Worm (Caenorhabditis elegans) whole organism, L2 larva: ENCODE measurements around the gene ubc-8.

Experiments
- C34F6.9 ChIP-seq: fragments of 150-350 bp; optimal IDR thresholded peaks from 2 replicates; lab custom pipeline; 2014; ENCODE audit warnings: missing biosample characterization, missing genetic modification characterization
- F13H6.1 ChIP-seq: sonication (generic microtip); optimal IDR thresholded peaks from 2 replicates; lab custom pipeline; 2016; ENCODE audit warnings: missing genetic modification characterization, missing compliant biosample characterization
- R02D3.7 ChIP-seq: fragments of 150-350 bp; optimal IDR thresholded peaks from 2 replicates; lab custom pipeline; 2014; ENCODE audit warnings: missing biosample characterization, missing genetic modification characterization
- ZK546.5 ChIP-seq: sonication (generic microtip); optimal IDR thresholded peaks from 2 replicates; lab custom pipeline; 2017; ENCODE audit warnings: missing biosample characterization, missing genetic modification characterization
- alr-1 ChIP-seq: fragments of 150-350 bp; optimal IDR thresholded peaks from 2 replicates; lab custom pipeline; 2014; ENCODE audit warnings: missing biosample characterization, missing genetic modification characterization
- aly-2 ChIP-seq: fragments of 150-350 bp; optimal IDR thresholded peaks from 2 replicates; lab custom pipeline; 2014; ENCODE audit warnings: missing biosample characterization, missing genetic modification characterization
- ama-1 ChIP-seq: fragments of 150-350 bp; optimal IDR thresholded peaks from 2 replicates; lab custom pipeline; 2018; ENCODE audit warnings: inconsistent platforms
- blmp-1 ChIP-seq: sonication (generic microtip); optimal IDR thresholded peaks from 2 replicates; lab custom pipeline; 2017; ENCODE audit warnings: missing genetic modification characterization, mild to moderate bottlenecking, missing compliant biosample characterization, antibody characterized with exemption, moderate library complexity; ENCODE audit not compliant: insufficient read depth
- ceh-16 ChIP-seq: fragments of 150-350 bp; optimal IDR thresholded peaks from 2 replicates; lab custom pipeline; 2014; ENCODE audit warnings: missing biosample characterization, missing genetic modification characterization
- ceh-82 ChIP-seq: fragments of 150-350 bp; optimal IDR thresholded peaks from 2 replicates; lab custom pipeline; 2014; ENCODE audit warnings: missing biosample characterization, missing genetic modification characterization
- crh-2 ChIP-seq: sonication (generic microtip); optimal IDR thresholded peaks from 2 replicates; lab custom pipeline; 2017; ENCODE audit warnings: missing biosample characterization, missing genetic modification characterization
- dmd-4 ChIP-seq: sonication (generic microtip); optimal IDR thresholded peaks from 2 replicates; lab custom pipeline; 2017; ENCODE audit warnings: missing biosample characterization, missing genetic modification characterization
- egl-27 ChIP-seq: sonication (generic microtip); optimal IDR thresholded peaks from 3 replicates; lab custom pipeline; 2017; ENCODE audit warnings: missing biosample characterization, missing genetic modification reagents, missing genetic modification characterization
- elt-1 ChIP-seq: fragments of 150-350 bp; optimal IDR thresholded peaks from 2 replicates; lab custom pipeline; 2014; ENCODE audit warnings: missing biosample characterization, missing genetic modification characterization
- elt-3 ChIP-seq: sonication (generic microtip); optimal IDR thresholded peaks from 2 replicates; lab custom pipeline; 2017; ENCODE audit warnings: missing biosample characterization, missing genetic modification characterization
- fos-1 ChIP-seq: fragments of 150-350 bp; optimal IDR thresholded peaks from 2 replicates; lab custom pipeline; 2014; ENCODE audit warnings: missing biosample characterization, missing genetic modification characterization
- gmeb-1 ChIP-seq: fragments of 150-350 bp; optimal IDR thresholded peaks from 2 replicates; lab custom pipeline; 2014; ENCODE audit warnings: missing biosample characterization, missing genetic modification characterization
- lin-13 ChIP-seq: fragments of 150-350 bp; optimal IDR thresholded peaks from 2 replicates; lab custom pipeline; 2014; ENCODE audit warnings: missing biosample characterization, missing genetic modification reagents, missing genetic modification characterization
- lin-39 ChIP-seq: fragments of 150-350 bp; optimal IDR thresholded peaks from 2 replicates; lab custom pipeline; 2014; ENCODE audit warnings: missing biosample characterization, missing genetic modification reagents, missing genetic modification characterization
- lsy-2 ChIP-seq, 2 experiments: fragments of 150-350 bp in 1 of 2; sonication (generic microtip) in 1 of 2; optimal IDR thresholded peaks; 2 replicates each; lab custom pipeline; 2014 to 2017; ENCODE audit warnings: missing biosample characterization in 2 of 2, missing genetic modification characterization in 2 of 2
- mbf-1 ChIP-seq: sonication (generic microtip); optimal IDR thresholded peaks from 2 replicates; lab custom pipeline; 2017; ENCODE audit warnings: missing biosample characterization, missing genetic modification characterization
- mdl-1 ChIP-seq, 2 experiments: fragments of 150-350 bp in 1 of 2; sonication (generic microtip) in 1 of 2; optimal IDR thresholded peaks; 2 replicates each; lab custom pipeline; 2017; ENCODE audit warnings: missing biosample characterization in 2 of 2, missing genetic modification characterization in 2 of 2
- nhr-11 ChIP-seq: fragments of 150-350 bp; optimal IDR thresholded peaks from 2 replicates; lab custom pipeline; 2014; ENCODE audit warnings: missing biosample characterization, missing genetic modification characterization
- nhr-12 ChIP-seq: fragments of 150-350 bp; optimal IDR thresholded peaks from 2 replicates; lab custom pipeline; 2014; ENCODE audit warnings: missing biosample characterization, missing genetic modification characterization
- nhr-129 ChIP-seq: fragments of 150-350 bp; optimal IDR thresholded peaks from 2 replicates; lab custom pipeline; 2014; ENCODE audit warnings: missing biosample characterization, missing genetic modification characterization
- nhr-21 ChIP-seq: fragments of 150-350 bp; optimal IDR thresholded peaks from 2 replicates; lab custom pipeline; 2014; ENCODE audit warnings: missing biosample characterization, missing genetic modification characterization
- nhr-23 ChIP-seq: fragments of 150-350 bp; optimal IDR thresholded peaks from 2 replicates; lab custom pipeline; 2014; ENCODE audit warnings: missing biosample characterization, missing genetic modification reagents, missing genetic modification characterization
- nhr-237 ChIP-seq: fragments of 150-350 bp; optimal IDR thresholded peaks from 2 replicates; lab custom pipeline; 2014; ENCODE audit warnings: missing biosample characterization, missing genetic modification characterization
- nhr-25 ChIP-seq: fragments of 150-350 bp; sonication (generic microtip); optimal IDR thresholded peaks from 3 replicates; lab custom pipeline; 2014; ENCODE audit warnings: missing biosample characterization, missing genetic modification characterization
- nhr-6 ChIP-seq: fragments of 150-350 bp; optimal IDR thresholded peaks from 2 replicates; lab custom pipeline; 2014; ENCODE audit warnings: missing biosample characterization, missing genetic modification characterization
- nhr-77 ChIP-seq: fragments of 150-350 bp; optimal IDR thresholded peaks from 2 replicates; lab custom pipeline; 2014; ENCODE audit warnings: missing biosample characterization, missing genetic modification characterization
- sem-4 ChIP-seq: fragments of 150-350 bp; optimal IDR thresholded peaks from 2 replicates; lab custom pipeline; 2014; ENCODE audit warnings: missing biosample characterization, missing genetic modification reagents, missing genetic modification characterization
- skn-1 ChIP-seq: sonication (generic microtip); optimal IDR thresholded peaks from 2 replicates; lab custom pipeline; 2017; ENCODE audit warnings: missing biosample characterization, missing genetic modification characterization
- sma-3 ChIP-seq: sonication (generic microtip); optimal IDR thresholded peaks from 2 replicates; lab custom pipeline; 2016; ENCODE audit warnings: missing genetic modification reagents, missing genetic modification characterization, missing compliant biosample characterization
- sma-9 ChIP-seq, 2 experiments: fragments of 150-350 bp in 1 of 2; sonication (generic microtip) in 1 of 2; optimal IDR thresholded peaks; 2 replicates each; lab custom pipeline; 2014 to 2016; ENCODE audit warnings: missing genetic modification characterization in 2 of 2, mild to moderate bottlenecking in 1 of 2, missing biosample characterization in 1 of 2, missing compliant biosample characterization in 1 of 2, missing genetic modification reagents in 1 of 2, moderate library complexity in 1 of 2
- unc-55 ChIP-seq: fragments of 150-350 bp; sonication (generic microtip); optimal IDR thresholded peaks from 3 replicates; lab custom pipeline; 2014; ENCODE audit warnings: missing biosample characterization, missing genetic modification reagents, missing genetic modification characterization
- unc-62 ChIP-seq: fragments of 150-350 bp; optimal IDR thresholded peaks from 2 replicates; lab custom pipeline; 2014; ENCODE audit warnings: missing biosample characterization, missing genetic modification reagents, missing genetic modification characterization
- zag-1 ChIP-seq: fragments of 150-350 bp; optimal IDR thresholded peaks from 2 replicates; lab custom pipeline; 2014; ENCODE audit warnings: missing biosample characterization, missing genetic modification characterization
- ztf-1 ChIP-seq: fragments of 200-800 bp; sonication (Bioruptor generic); conservative IDR thresholded peaks from 2 replicates; pipeline ENCODE4 v1.3.6; 2022; ENCODE audit warnings: missing genetic modification characterization, missing compliant biosample characterization
- ztf-11 ChIP-seq: sonication (generic microtip); optimal IDR thresholded peaks from 2 replicates; lab custom pipeline; 2017; ENCODE audit warnings: missing biosample characterization, missing genetic modification characterization
- ztf-4 ChIP-seq: fragments of 150-350 bp; optimal IDR thresholded peaks from 2 replicates; lab custom pipeline; 2014; ENCODE audit warnings: missing biosample characterization, missing genetic modification characterization

Gene ubc-8

DNA sequence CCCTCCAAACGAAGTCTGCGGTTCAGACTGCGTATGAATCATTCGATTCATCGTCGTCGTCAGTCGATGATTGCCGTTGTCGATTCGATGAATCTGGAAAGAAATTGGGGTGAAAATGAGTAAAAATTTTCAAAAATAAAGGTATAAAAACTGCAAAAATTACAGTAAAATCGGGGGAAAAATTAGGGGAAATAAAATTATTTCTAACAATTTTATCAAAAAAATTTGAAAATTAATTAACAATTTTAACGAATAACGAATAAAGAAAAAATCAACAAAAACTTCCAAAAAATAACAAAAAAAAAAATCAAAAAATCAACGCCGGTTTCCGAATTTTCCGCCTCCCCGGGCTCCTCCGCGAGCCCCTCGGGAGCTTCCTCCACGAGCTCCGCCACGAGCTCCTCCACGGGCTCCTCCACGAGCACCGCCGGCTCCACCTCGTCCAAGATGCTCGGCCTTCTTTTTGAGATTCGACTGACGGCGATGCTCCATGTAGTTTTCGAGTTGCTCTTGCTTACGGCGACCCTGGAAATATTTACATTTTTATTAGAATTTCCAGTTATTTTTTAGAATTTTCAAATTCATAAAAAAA lies 18.2 kb downstream of the ubc-8 start, which contains the start of gene egrh-3:
Gene egrh-3 (minus strand): TSS at position 51 of the 592 bp plus-strand sequence.
- TF ChIP-seq ztf-1 (no peak), nhr-11 (tag; lab: Kevin White, UChicago) (no peak), R02D3.7 (tag; lab: Kevin White, UChicago) (no peak), F13H6.1 (tag; lab: Kevin White, UChicago) (no peak), nhr-25 (tag; lab: Kevin White, UChicago) (no peak), ztf-11 (tag; lab: Kevin White, UChicago) (no peak), gmeb-1 (tag; lab: Kevin White, UChicago) (no peak), alr-1 (tag; lab: Kevin White, UChicago) (no peak), nhr-23 (tag; lab: Kevin White, UChicago) (no peak), fos-1 (tag; lab: Kevin White, UChicago) (no peak), sma-9 (GFP tag; optimal IDR thresholded peaks at IDR 0.05; lab: Kevin White, UChicago) (no peak), sma-9 (tag; optimal IDR thresholded peaks at IDR 0.05; lab: Kevin White, UChicago) (no peak), skn-1 (tag; lab: Kevin White, UChicago) (no peak), ceh-82 (no peak), dmd-4 (no peak), elt-3 (no peak), ZK546.5 (no peak)

DNA sequence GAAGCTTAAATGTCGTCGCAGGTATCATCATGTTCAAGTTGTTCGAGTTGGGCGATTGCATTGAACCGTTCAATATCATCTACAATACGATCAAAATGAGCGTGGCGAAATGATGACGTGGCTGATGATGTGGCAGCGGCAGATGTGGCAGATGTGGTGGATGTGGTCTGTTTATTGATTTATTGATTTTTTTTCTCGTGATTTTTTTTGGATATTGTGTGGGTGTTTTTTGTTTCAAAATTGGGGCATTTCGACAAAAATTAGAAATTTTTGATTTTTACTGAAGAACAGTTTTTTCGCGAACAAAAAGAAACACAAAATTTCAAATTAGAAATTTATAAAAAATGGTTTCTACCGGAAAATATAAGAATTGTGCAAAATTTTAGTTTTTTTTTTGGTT lies 26.8 kb downstream of the ubc-8 start:
- TF ChIP-seq alr-1 (tag; lab: Kevin White, UChicago) = no peak

DNA sequence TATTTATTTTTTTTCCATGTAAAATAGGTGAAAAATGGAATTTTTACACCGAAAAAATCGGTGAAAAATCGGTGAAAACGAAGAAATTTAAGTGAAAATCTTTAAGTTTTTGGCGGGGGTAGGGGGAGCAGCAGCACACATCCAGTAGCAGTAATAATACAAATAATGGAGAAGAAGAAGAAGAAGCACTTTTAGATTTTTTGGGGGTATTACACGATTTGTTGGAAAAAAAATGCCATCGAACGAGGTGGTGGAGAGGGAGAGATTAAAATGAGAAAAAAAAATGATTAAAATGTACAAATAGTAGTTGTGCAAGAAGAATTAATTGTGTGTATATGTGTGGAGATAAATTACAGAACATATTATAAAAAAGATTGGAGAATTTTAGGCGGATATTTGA lies 28.9 kb downstream of the ubc-8 start:
- TF ChIP-seq sma-3 = no peak
- TF ChIP-seq nhr-6 (tag; lab: Kevin White, UChicago) = no peak
- no peak for TF ChIP-seq aly-2 (tag; lab: Kevin White, UChicago)
- TF ChIP-seq zag-1 = no peak
- TF ChIP-seq ceh-82 = no peak
- no peak for TF ChIP-seq ceh-16 (tag; lab: Kevin White, UChicago)
- TF ChIP-seq, all 48 proteins: peak for 0

DNA sequence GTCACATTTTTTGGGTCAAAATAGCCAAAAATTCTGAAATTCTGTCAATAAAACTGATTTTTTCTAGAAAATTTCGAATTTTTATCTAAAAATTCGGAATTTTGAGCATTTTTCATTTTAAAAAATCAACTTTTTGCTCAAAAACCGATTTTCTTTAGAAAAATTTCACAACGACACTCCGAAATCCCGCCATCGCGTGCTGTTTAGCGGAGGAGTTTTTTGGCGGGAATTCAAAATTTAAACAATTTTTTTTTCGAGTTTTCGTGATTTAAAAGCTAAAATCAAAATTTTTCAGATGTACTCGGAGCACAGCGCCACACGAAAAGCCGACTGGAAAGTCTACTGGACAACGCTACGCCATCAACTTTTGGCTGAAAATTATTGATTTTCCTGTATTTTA lies 29.4 kb downstream of the ubc-8 start:
- no peak for TF ChIP-seq nhr-6 (tag; lab: Kevin White, UChicago)
- no peak for TF ChIP-seq nhr-129
- TF ChIP-seq ceh-16 (tag; lab: Kevin White, UChicago) = no peak
- no peak for TF ChIP-seq fos-1 (tag; lab: Kevin White, UChicago)
- TF ChIP-seq ceh-82 = no peak
- TF ChIP-seq nhr-12 (tag; lab: Kevin White, UChicago) = no peak
- no peak for TF ChIP-seq elt-3
- TF ChIP-seq unc-62 (GFP tag; lab: Kevin White, UChicago) = no peak
- TF ChIP-seq ZK546.5 = no peak
- no peak for TF ChIP-seq F13H6.1 (tag; lab: Kevin White, UChicago)
- TF ChIP-seq lin-39 (tag; lab: Kevin White, UChicago) = no peak
- TF ChIP-seq crh-2 = no peak
- no peak for TF ChIP-seq alr-1 (tag; lab: Kevin White, UChicago)
- TF ChIP-seq mbf-1 (tag; lab: Kevin White, UChicago) = no peak

DNA sequence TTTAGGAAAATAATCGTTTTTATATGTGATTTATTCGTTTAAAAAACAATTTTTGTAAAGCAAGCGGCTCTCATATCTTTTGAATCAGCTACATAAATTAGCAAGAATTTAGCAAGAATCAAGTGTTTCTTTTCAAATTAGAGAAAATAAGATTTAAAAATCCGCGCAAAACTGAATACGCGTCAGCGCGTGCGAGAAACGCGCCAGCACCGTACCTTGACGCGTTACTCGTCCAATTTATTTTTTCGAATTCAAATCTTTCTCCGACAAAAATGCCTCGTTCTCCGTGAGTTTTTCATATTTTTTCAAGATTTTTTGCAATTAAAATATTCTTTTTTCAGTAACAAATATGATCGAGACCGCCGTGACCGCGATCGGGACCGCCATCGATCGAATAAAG lies 30.8 kb downstream of the ubc-8 start, which contains the start of gene Y94H6A.3:
Gene Y94H6A.3 (plus strand): TSS at position 232 of the 400 bp plus-strand sequence.
- TF ChIP-seq nhr-6 (tag; lab: Kevin White, UChicago) (peak; percentile 62), ztf-11 (tag; lab: Kevin White, UChicago) (no peak), ztf-4 (tag; lab: Kevin White, UChicago) (peak; percentile 55), crh-2 (peak; percentile 90), alr-1 (tag; lab: Kevin White, UChicago) (no peak), nhr-11 (tag; lab: Kevin White, UChicago) (no peak), nhr-77 (tag; lab: Kevin White, UChicago) (peak; percentile 11), ztf-1 (no peak), nhr-237 (peak; percentile 30), nhr-21 (tag; lab: Kevin White, UChicago) (peak; percentile 86), egl-27 (tag; lab: Kevin White, UChicago) (peak; percentile 76), sem-4 (tag; lab: Kevin White, UChicago) (peak; percentile 62), nhr-12 (tag; lab: Kevin White, UChicago) (no peak), C34F6.9 (tag; lab: Kevin White, UChicago) (peak; percentile 92), lsy-2 (tag; optimal IDR thresholded peaks at IDR 0.05; lab: Kevin White, UChicago) (peak; percentile 93 to 95), ama-1 (lab: Kevin White, UChicago) (peak; percentile 65), mbf-1 (tag; lab: Kevin White, UChicago) (no peak), F13H6.1 (tag; lab: Kevin White, UChicago) (peak; percentile 75), skn-1 (tag; lab: Kevin White, UChicago) (no peak), blmp-1 (tag; lab: Kevin White, UChicago) (peak; percentile 41), nhr-23 (tag; lab: Kevin White, UChicago) (no peak), fos-1 (tag; lab: Kevin White, UChicago) (peak; percentile 49), ZK546.5 (peak; percentile 35), nhr-129 (peak; percentile 56), lin-13 (GFP tag; lab: Kevin White, UChicago) (peak; percentile 94), sma-9 (GFP tag; optimal IDR thresholded peaks at IDR 0.05; lab: Kevin White, UChicago) (no peak), sma-9 (tag; optimal IDR thresholded peaks at IDR 0.05; lab: Kevin White, UChicago) (no peak), unc-55 (GFP tag; lab: Kevin White, UChicago) (peak; percentile 94), zag-1 (peak; percentile 40), unc-62 (GFP tag; lab: Kevin White, UChicago) (no peak), sma-3 (peak; percentile 76), elt-3 (no peak), elt-1 (tag; lab: Kevin White, UChicago) (no peak), mdl-1 (tag; optimal IDR thresholded peaks at IDR 0.05; lab: Kevin White, UChicago) (peak in 1 of 2 experiments; percentile 49)
